Fruit fly (Drosophila melanogaster): ENCODE measurements around the gene Dyro.

The Dyro gene

DNA sequence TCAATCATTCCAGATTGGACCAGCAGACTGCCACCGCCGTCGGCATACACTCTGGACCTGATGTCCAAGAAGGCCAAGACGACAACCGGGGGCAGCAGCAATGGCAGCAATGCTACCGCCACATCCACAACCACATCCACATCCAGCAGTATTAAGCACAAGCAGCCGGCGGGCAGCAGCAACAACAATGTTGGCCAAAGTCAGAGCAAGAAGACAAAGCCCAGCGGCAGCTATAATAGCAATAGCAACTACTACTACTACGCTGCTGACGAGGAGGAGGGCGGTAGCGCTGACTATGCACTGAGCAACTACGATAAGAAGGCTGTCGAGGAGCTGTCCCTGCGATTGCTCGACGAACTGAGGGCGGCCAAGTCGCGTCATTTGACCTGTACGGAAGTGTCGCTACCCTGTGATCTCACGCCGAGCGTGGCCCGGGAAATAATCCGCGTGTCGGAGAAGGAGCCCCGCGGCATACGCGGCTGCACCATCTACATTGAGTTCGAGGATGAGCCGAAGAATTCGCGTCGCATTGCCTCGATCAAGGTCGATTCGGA is 42.0 kb downstream of the Dyro start (continued):
- peak; percentile 21 for TF ChIP-seq da (GFP tag; optimal IDR thresholded peaks at IDR 0.05)

dm6 chr3L:11253140-11253539 is 42.6 kb downstream of the Dyro start:
- TF ChIP-seq psq (GFP tag; optimal IDR thresholded peaks at IDR 0.05) (peak; percentile 58), bowl (GFP tag; IDR thresholded peaks at IDR 0.05) (no peak), CG16863 (GFP tag; optimal IDR thresholded peaks at IDR 0.05) (no peak), amos (GFP tag; IDR thresholded peaks at IDR 0.05; ENCODE audit: partially characterized antibody) (0 out of 2 replicates have a peak, but pooled peaks have one; percentile 11), CG10462 (GFP tag; optimal IDR thresholded peaks at IDR 0.05) (no peak), Atf6 (GFP tag; IDR thresholded peaks at IDR 0.05) (0 out of 2 replicates have a peak, but pooled peaks have one; percentile 7), CG11085 (GFP tag; IDR thresholded peaks at IDR 0.05) (no peak), CG9727 (GFP tag; optimal IDR thresholded peaks at IDR 0.05) (peak; percentile 64), Hand (GFP tag; optimal IDR thresholded peaks at IDR 0.05) (peak; percentile 4), sqz (GFP tag; optimal IDR thresholded peaks at IDR 0.05) (peak; percentile 71), caup (GFP tag; optimal IDR thresholded peaks at IDR 0.05; ENCODE audit: severe bottlenecking) (peak; percentile 14), corto (GFP tag; optimal IDR thresholded peaks at IDR 0.05) (peak; percentile 5), CG9932 (GFP tag; IDR thresholded peaks at IDR 0.05) (peak; percentile 33), crp (GFP tag; optimal IDR thresholded peaks at IDR 0.05) (no peak), vvl (GFP tag; IDR thresholded peaks at IDR 0.05) (peak; percentile 9; the same call in 1 of the 2 replicates), wdn (GFP tag; IDR thresholded peaks at IDR 0.05) (peak; percentile 23; the same call in 1 of the 2 replicates), chm (GFP tag; IDR thresholded peaks at IDR 0.05) (peak; percentile 93), kay (GFP tag; optimal IDR thresholded peaks at IDR 0.05) (no peak), ci (GFP tag; IDR thresholded peaks at IDR 0.05) (peak; percentile 79), tll (GFP tag; optimal IDR thresholded peaks at IDR 0.05) (no peak), Meics (GFP tag; optimal IDR thresholded peaks at IDR 0.05) (peak; percentile 35), CG1602 (GFP tag; optimal IDR thresholded peaks at IDR 0.05) (no peak), Hsf (GFP tag; optimal IDR thresholded peaks at IDR 0.05) (no peak), CG6813 (GFP tag; optimal IDR thresholded peaks at IDR 0.05) (peak; percentile 53), CG11456 (GFP tag; IDR thresholded peaks at IDR 0.05) (0 out of 3 replicates have a peak, but pooled peaks have one; percentile 3), Eip74EF (GFP tag; optimal IDR thresholded peaks at IDR 0.05) (peak in 1 of 2 experiments; percentile 24), btn (GFP tag; optimal IDR thresholded peaks at IDR 0.05) (no peak), CG15479 (GFP tag; optimal IDR thresholded peaks at IDR 0.05) (no peak), dmrt11E (tag; optimal IDR thresholded peaks at IDR 0.05) (no peak), luna (GFP tag; optimal IDR thresholded peaks at IDR 0.05) (peak; percentile 4), Ets65A (GFP tag) (no peak), cad (GFP tag; optimal IDR thresholded peaks at IDR 0.05) (peak; percentile 61), Hmx (GFP tag; optimal IDR thresholded peaks at IDR 0.05) (peak; percentile 6), CG3847 (GFP tag; IDR thresholded peaks at IDR 0.05) (peak; percentile 5; the same call in 1 of the 2 replicates), org-1 (GFP tag; optimal IDR thresholded peaks at IDR 0.05) (no peak)

dm6 chr3L:11252424-11253118 is 43.1 kb downstream of the Dyro start:
- TF ChIP-seq Dad (GFP tag; optimal IDR thresholded peaks at IDR 0.05) (no peak), ci (GFP tag; IDR thresholded peaks at IDR 0.05) (0 out of 3 replicates have a peak, but pooled peaks have one; percentile 47), Atf6 (GFP tag; IDR thresholded peaks at IDR 0.05) (peak; percentile 48; the same call in 1 of the 2 replicates), CG8944 (GFP tag; optimal IDR thresholded peaks at IDR 0.05) (peak; percentile 11), CG31224 (GFP tag; IDR thresholded peaks at IDR 0.05) (0 out of 2 replicates have a peak, but pooled peaks have one; percentile 1), CG1024 (GFP tag; IDR thresholded peaks at IDR 0.05) (no peak), tna (GFP tag; IDR thresholded peaks at IDR 0.05; ENCODE audit: partially characterized antibody) (no peak), D19A (tag; optimal IDR thresholded peaks at IDR 0.05) (peak; percentile 61), cas (GFP tag; IDR thresholded peaks at IDR 0.05) (no peak), Sox100B (GFP tag; optimal IDR thresholded peaks at IDR 0.05) (peak; percentile 0), Ssrp (tag; optimal IDR thresholded peaks at IDR 0.05) (peak; percentile 40), phol (tag; optimal IDR thresholded peaks at IDR 0.05) (peak; percentile 8), dmrt11E (tag; optimal IDR thresholded peaks at IDR 0.05) (peak; percentile 0), vnd (GFP tag; IDR thresholded peaks at IDR 0.05; ENCODE audit: partially characterized antibody) (no peak), CG11085 (GFP tag; IDR thresholded peaks at IDR 0.05) (0 out of 2 replicates have a peak, but pooled peaks have one; percentile 41)

All from whole organism, embryonic.